Fruit fly (Drosophila melanogaster): ENCODE measurements around the gene Rev1.

The Rev1 gene

DNA sequence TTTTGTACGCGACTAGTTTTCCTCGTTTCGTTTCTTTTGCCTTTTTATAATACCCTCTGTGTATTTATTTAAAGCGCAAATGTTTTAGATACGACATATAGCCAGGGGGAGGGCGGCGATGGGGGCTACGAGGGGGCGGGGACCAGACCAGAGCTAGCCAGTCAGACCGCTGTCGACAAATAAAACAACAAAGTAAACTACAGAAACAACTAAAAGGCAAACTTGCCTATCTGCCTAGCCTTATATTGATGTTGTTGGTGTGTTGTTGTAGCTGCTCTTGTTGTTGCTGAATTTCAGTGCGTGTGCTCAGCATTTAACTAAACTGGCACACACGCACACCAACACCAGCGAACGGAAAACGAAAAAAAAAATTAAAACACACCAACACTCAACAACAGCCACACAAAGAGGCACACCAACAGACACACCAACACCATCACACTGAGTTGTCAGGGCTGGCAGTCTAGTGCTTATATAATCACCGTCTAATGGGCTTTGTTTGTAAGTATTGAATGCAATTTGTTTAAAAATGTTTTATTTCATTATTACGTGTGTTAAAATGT is 24.7 kb upstream of the Rev1 start (continued):
- TF ChIP-seq CG9932 (GFP tag; IDR thresholded peaks at IDR 0.05) (no peak), Hmr (GFP tag; optimal IDR thresholded peaks at IDR 0.05) (peak; percentile 52), Jarid2 (GFP tag; optimal IDR thresholded peaks at IDR 0.05) (peak; percentile 41), jumu (GFP tag; optimal IDR thresholded peaks at IDR 0.05) (no peak), CG31388 (GFP tag; optimal IDR thresholded peaks at IDR 0.05) (no peak), CG8478 (optimal IDR thresholded peaks at IDR 0.05) (peak; percentile 37), toy (GFP tag; IDR thresholded peaks at IDR 0.05) (no peak), Kr (GFP tag; optimal IDR thresholded peaks at IDR 0.05) (no peak), CG12942 (GFP tag; optimal IDR thresholded peaks at IDR 0.05) (no peak), sd (tag; optimal IDR thresholded peaks at IDR 0.05) (peak; percentile 81), kah (GFP tag; optimal IDR thresholded peaks at IDR 0.05) (no peak), Sox102F (GFP tag; optimal IDR thresholded peaks at IDR 0.05) (no peak), CG1647 (GFP tag; optimal IDR thresholded peaks at IDR 0.05) (peak; percentile 18), gem (tag; optimal IDR thresholded peaks at IDR 0.05) (peak; percentile 32), chif (GFP tag; optimal IDR thresholded peaks at IDR 0.05) (no peak), Atf3 (GFP tag; optimal IDR thresholded peaks at IDR 0.05) (no peak), CG2129 (GFP tag; IDR thresholded peaks at IDR 0.05; ENCODE audit: partially characterized antibody) (no peak), CG7928 (GFP tag; optimal IDR thresholded peaks at IDR 0.05) (peak; percentile 72), CG10543 (GFP tag; optimal IDR thresholded peaks at IDR 0.05) (peak; percentile 89), psq (GFP tag; optimal IDR thresholded peaks at IDR 0.05) (no peak), caup (GFP tag; optimal IDR thresholded peaks at IDR 0.05; ENCODE audit: severe bottlenecking) (peak; percentile 30), pfk (GFP tag; optimal IDR thresholded peaks at IDR 0.05) (peak; percentile 11), CG3163 (GFP tag; optimal IDR thresholded peaks at IDR 0.05) (peak; percentile 28), cwo (GFP tag; optimal IDR thresholded peaks at IDR 0.05) (peak; percentile 18), otp (GFP tag; IDR thresholded peaks at IDR 0.05) (0 out of 3 replicates have a peak, but pooled peaks have one; percentile 36), Hey (tag; optimal IDR thresholded peaks at IDR 0.05) (peak; percentile 18), CG32532 (GFP tag; IDR thresholded peaks at IDR 0.05) (0 out of 2 replicates have a peak, but pooled peaks have one; percentile 14), so (GFP tag; IDR thresholded peaks at IDR 0.05) (0 out of 3 replicates have a peak, but pooled peaks have one; percentile 5), CG6683 (GFP tag; optimal IDR thresholded peaks at IDR 0.05) (peak; percentile 8), nau (GFP tag; optimal IDR thresholded peaks at IDR 0.05) (no peak), Dbx (GFP tag; IDR thresholded peaks at IDR 0.05) (peak; percentile 27; the same call in 1 of the 3 replicates), Xrp1 (GFP tag; IDR thresholded peaks at IDR 0.05) (peak; percentile 15; the same call in 1 of the 2 replicates), B-H2 (GFP tag; optimal IDR thresholded peaks at IDR 0.05) (peak; percentile 59), mirr (GFP tag; optimal IDR thresholded peaks at IDR 0.05) (peak; percentile 90), MBD-R2 (GFP tag; IDR thresholded peaks at IDR 0.05) (no peak), p53 (GFP tag; optimal IDR thresholded peaks at IDR 0.05) (no peak), Max (GFP tag; optimal IDR thresholded peaks at IDR 0.05) (no peak), Pdp1 (GFP tag; optimal IDR thresholded peaks at IDR 0.05) (peak in 1 of 2 experiments; percentile 99), CG17829 (tag; optimal IDR thresholded peaks at IDR 0.05) (no peak), Usf (GFP tag; optimal IDR thresholded peaks at IDR 0.05) (no peak), Med (GFP tag) (peak; percentile 81), Meics (GFP tag; optimal IDR thresholded peaks at IDR 0.05) (peak; percentile 46), CG6791 (GFP tag; IDR thresholded peaks at IDR 0.05; ENCODE audit: partially characterized antibody) (no peak), scrt (GFP tag; optimal IDR thresholded peaks at IDR 0.05) (peak; percentile 39), Six4 (GFP tag; optimal IDR thresholded peaks at IDR 0.05) (no peak), repo (GFP tag; optimal IDR thresholded peaks at IDR 0.05) (no peak), CG31365 (tag; optimal IDR thresholded peaks at IDR 0.05) (no peak), wek (GFP tag; optimal IDR thresholded peaks at IDR 0.05) (peak; percentile 24), h (optimal IDR thresholded peaks at IDR 0.05) (no peak), Nf-YC (tag; optimal IDR thresholded peaks at IDR 0.05) (peak; percentile 25)
